Worm (Caenorhabditis elegans): ENCODE data around the gene Y50D4A.6.

The Y50D4A.6 gene

ce11 chrV:1179279-1179678 lies 19.8 kb downstream of the Y50D4A.6 start, which contains the start of gene F25A2.1:
F25A2.1 (plus strand) TSS chrV:1179579.
- no peak for TF ChIP-seq flt-1 (GFP tag; IDR thresholded peaks at IDR 0.05)
- TF ChIP-seq ref-1 (GFP tag; conservative IDR thresholded peaks at IDR 0.05) = no peak
- TF ChIP-seq ztf-29 (GFP tag; IDR thresholded peaks at IDR 0.05) = no peak

ce11 chrV:1176277-1176839 lies 22.7 kb downstream of the Y50D4A.6 start, which contains the start of gene T21H3.1:
T21H3.1 (plus strand) TSS chrV:1176724.
- TF ChIP-seq ztf-23 (GFP tag; IDR thresholded peaks at IDR 0.05) = no peak
- no peak for TF ChIP-seq ztf-29 (GFP tag; IDR thresholded peaks at IDR 0.05)
- no peak for TF ChIP-seq ref-1 (GFP tag; conservative IDR thresholded peaks at IDR 0.05)
- no peak for TF ChIP-seq flt-1 (GFP tag; IDR thresholded peaks at IDR 0.05)
- no peak for TF ChIP-seq tab-1 (GFP tag; IDR thresholded peaks at IDR 0.05)
- TF ChIP-seq med-1 (GFP tag; optimal IDR thresholded peaks at IDR 0.05; ENCODE audit: insufficient read depth) = no peak
- no peak for TF ChIP-seq cog-1 (tag; optimal IDR thresholded peaks at IDR 0.05)
- no peak for TF ChIP-seq T22C8.4 (GFP tag; IDR thresholded peaks at IDR 0.05)
- TF ChIP-seq klf-2 (GFP tag; conservative IDR thresholded peaks at IDR 0.05) = no peak

ce11 chrV:1170591-1170990 lies 28.5 kb downstream of the Y50D4A.6 start:
- TF ChIP-seq med-1 (GFP tag; optimal IDR thresholded peaks at IDR 0.05; ENCODE audit: insufficient read depth) = no peak
- TF ChIP-seq cog-1 (tag; optimal IDR thresholded peaks at IDR 0.05) = no peak
- no peak for TF ChIP-seq T22C8.4 (GFP tag; IDR thresholded peaks at IDR 0.05)
- no peak for TF ChIP-seq ztf-23 (GFP tag; IDR thresholded peaks at IDR 0.05)
- no peak for TF ChIP-seq tab-1 (GFP tag; IDR thresholded peaks at IDR 0.05)
- TF ChIP-seq ztf-29 (GFP tag; IDR thresholded peaks at IDR 0.05) = no peak
- no peak for TF ChIP-seq flt-1 (GFP tag; IDR thresholded peaks at IDR 0.05)
- no peak for TF ChIP-seq klf-2 (GFP tag; conservative IDR thresholded peaks at IDR 0.05)
- TF ChIP-seq ref-1 (GFP tag; conservative IDR thresholded peaks at IDR 0.05) = no peak

DNA sequence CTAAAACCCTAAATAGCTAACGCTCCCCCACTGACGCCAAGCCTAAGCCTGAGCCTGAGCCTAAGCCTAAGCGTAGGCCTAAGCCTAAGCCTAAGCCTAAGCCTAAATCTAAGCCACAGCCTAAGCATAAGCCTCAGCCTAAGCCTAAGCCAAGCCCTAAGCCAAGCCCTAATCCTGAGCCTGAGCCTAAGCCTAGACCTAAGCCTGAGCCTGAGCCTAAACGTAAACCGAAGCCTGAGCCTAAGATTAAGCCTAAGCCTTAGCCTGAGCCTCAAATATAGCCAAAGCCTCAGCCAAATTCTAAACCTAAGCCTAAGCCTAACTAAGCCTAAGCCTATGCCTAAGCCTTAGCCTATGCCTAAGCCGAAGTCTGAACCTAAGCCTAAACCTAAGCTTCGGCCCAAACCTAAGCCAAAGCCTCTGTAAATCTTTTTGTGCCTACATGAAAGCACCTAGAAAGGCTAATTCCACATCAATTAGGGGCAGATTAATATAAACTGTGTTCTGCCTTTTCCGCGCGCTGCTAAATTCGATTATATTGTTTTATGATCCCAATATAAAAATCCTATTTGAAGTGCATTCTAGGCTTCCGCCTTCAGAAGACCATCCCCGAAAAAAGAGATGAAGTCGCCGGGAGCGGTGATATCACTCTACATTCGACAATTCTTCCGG lies 33.8 kb downstream of the Y50D4A.6 start, which contains the start of gene ptr-16:
TSS of gene ptr-16 (plus strand) at position 622 of the 672 bp plus-strand sequence.
- TF ChIP-seq med-1 (GFP tag; optimal IDR thresholded peaks at IDR 0.05; ENCODE audit: insufficient read depth) (no peak), tab-1 (GFP tag; IDR thresholded peaks at IDR 0.05) (0 out of 2 replicates have a peak, but pooled peaks have one; percentile 23)

ce11 chrV:1164196-1164691 lies 34.8 kb downstream of the Y50D4A.6 start, which contains the start of gene T21H3.5:
T21H3.5 (minus strand) TSS chrV:1164293.
- TF ChIP-seq T22C8.4 (GFP tag; IDR thresholded peaks at IDR 0.05) (no peak), ref-1 (GFP tag; conservative IDR thresholded peaks at IDR 0.05) (no peak), tab-1 (GFP tag; IDR thresholded peaks at IDR 0.05) (no peak), cog-1 (tag; optimal IDR thresholded peaks at IDR 0.05) (no peak), klf-2 (GFP tag; conservative IDR thresholded peaks at IDR 0.05) (no peak)

- TF ChIP-seq T22C8.4 (GFP tag; IDR thresholded peaks at IDR 0.05) = no peak
- no peak for TF ChIP-seq med-1 (GFP tag; optimal IDR thresholded peaks at IDR 0.05; ENCODE audit: insufficient read depth)
- TF ChIP-seq tab-1 (GFP tag; IDR thresholded peaks at IDR 0.05) = no peak
- no peak for TF ChIP-seq ztf-29 (GFP tag; IDR thresholded peaks at IDR 0.05)
- no peak for TF ChIP-seq klf-2 (GFP tag; conservative IDR thresholded peaks at IDR 0.05)
- no peak for TF ChIP-seq flt-1 (GFP tag; IDR thresholded peaks at IDR 0.05)
- TF ChIP-seq cog-1 (tag; optimal IDR thresholded peaks at IDR 0.05) = no peak
- TF ChIP-seq ztf-23 (GFP tag; IDR thresholded peaks at IDR 0.05) = no peak
- no peak for TF ChIP-seq ref-1 (GFP tag; conservative IDR thresholded peaks at IDR 0.05)
Measured at ce11 chrV:1160716-1161115, 38.4 kb downstream of the Y50D4A.6 start.

DNA sequence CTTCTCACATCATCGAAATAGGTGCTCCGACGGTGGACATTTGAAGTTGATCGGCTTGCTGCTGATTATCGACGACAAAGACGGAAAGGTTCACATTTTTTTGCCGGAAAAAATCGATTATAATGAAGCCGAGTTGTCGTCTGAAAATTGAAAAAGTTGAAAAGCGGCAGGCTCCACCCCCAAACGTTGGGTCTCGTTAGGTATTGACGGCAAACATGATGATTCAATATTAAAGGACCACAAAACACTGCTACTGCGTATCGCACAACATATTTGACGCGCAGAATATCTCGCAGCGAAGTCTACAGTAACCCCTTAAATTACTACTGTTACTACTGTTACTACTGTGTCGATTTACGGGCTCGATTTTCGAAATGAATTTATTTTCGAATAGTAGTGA lies 40.8 kb downstream of the Y50D4A.6 start:
- no peak for TF ChIP-seq med-1 (GFP tag; optimal IDR thresholded peaks at IDR 0.05; ENCODE audit: insufficient read depth)
- no peak for TF ChIP-seq ztf-29 (GFP tag; IDR thresholded peaks at IDR 0.05)
- 0 out of 2 replicates have a peak, but pooled peaks have one; percentile 52 for TF ChIP-seq ztf-23 (GFP tag; IDR thresholded peaks at IDR 0.05)
- TF ChIP-seq tab-1 (GFP tag; IDR thresholded peaks at IDR 0.05) = no peak
- no peak for TF ChIP-seq ref-1 (GFP tag; conservative IDR thresholded peaks at IDR 0.05)
- no peak for TF ChIP-seq klf-2 (GFP tag; conservative IDR thresholded peaks at IDR 0.05)

- TF ChIP-seq ztf-23 (GFP tag; IDR thresholded peaks at IDR 0.05) (no peak), cog-1 (tag; optimal IDR thresholded peaks at IDR 0.05) (no peak), T22C8.4 (GFP tag; IDR thresholded peaks at IDR 0.05) (no peak), med-1 (GFP tag; optimal IDR thresholded peaks at IDR 0.05; ENCODE audit: insufficient read depth) (no peak), klf-2 (GFP tag; conservative IDR thresholded peaks at IDR 0.05) (no peak), tab-1 (GFP tag; IDR thresholded peaks at IDR 0.05) (no peak), ztf-29 (GFP tag; IDR thresholded peaks at IDR 0.05) (no peak), ref-1 (GFP tag; conservative IDR thresholded peaks at IDR 0.05) (no peak), flt-1 (GFP tag; IDR thresholded peaks at IDR 0.05) (no peak)
Measured at ce11 chrV:1157443-1157842, 41.6 kb downstream of the Y50D4A.6 start.

- TF ChIP-seq ztf-29 (GFP tag; IDR thresholded peaks at IDR 0.05) = no peak
- no peak for TF ChIP-seq klf-2 (GFP tag; conservative IDR thresholded peaks at IDR 0.05)
- TF ChIP-seq cog-1 (tag; optimal IDR thresholded peaks at IDR 0.05) = no peak
- TF ChIP-seq tab-1 (GFP tag; IDR thresholded peaks at IDR 0.05) = no peak
- TF ChIP-seq T22C8.4 (GFP tag; IDR thresholded peaks at IDR 0.05) = no peak
- TF ChIP-seq ref-1 (GFP tag; conservative IDR thresholded peaks at IDR 0.05) = no peak
- no peak for TF ChIP-seq ztf-23 (GFP tag; IDR thresholded peaks at IDR 0.05)
- TF ChIP-seq flt-1 (GFP tag; IDR thresholded peaks at IDR 0.05) = no peak
- no peak for TF ChIP-seq med-1 (GFP tag; optimal IDR thresholded peaks at IDR 0.05; ENCODE audit: insufficient read depth)
Measured at ce11 chrV:1156431-1156830, 42.6 kb downstream of the Y50D4A.6 start.

- TF ChIP-seq med-1 (GFP tag; optimal IDR thresholded peaks at IDR 0.05; ENCODE audit: insufficient read depth) = no peak
- TF ChIP-seq cog-1 (tag; optimal IDR thresholded peaks at IDR 0.05) = no peak
- no peak for TF ChIP-seq flt-1 (GFP tag; IDR thresholded peaks at IDR 0.05)
- TF ChIP-seq ztf-23 (GFP tag; IDR thresholded peaks at IDR 0.05) = no peak
- TF ChIP-seq klf-2 (GFP tag; conservative IDR thresholded peaks at IDR 0.05) = no peak
- TF ChIP-seq T22C8.4 (GFP tag; IDR thresholded peaks at IDR 0.05) = no peak
- no peak for TF ChIP-seq ref-1 (GFP tag; conservative IDR thresholded peaks at IDR 0.05)
- no peak for TF ChIP-seq ztf-29 (GFP tag; IDR thresholded peaks at IDR 0.05)
- TF ChIP-seq tab-1 (GFP tag; IDR thresholded peaks at IDR 0.05) = no peak
Measured at ce11 chrV:1155914-1156313, 43.2 kb downstream of the Y50D4A.6 start, which contains the start of gene cmd-1. cmd-1 (plus strand) TSS chrV:1156271.

All from whole organism, midembryonic.